Fruit fly (Drosophila melanogaster): ENCODE results near the gene Cse1.

dm6 chr2L:16843336-16843735 is 18.3 kb upstream of the Cse1 start:
- no peak for TF ChIP-seq bab1 (GFP tag; optimal IDR thresholded peaks at IDR 0.05)
- TF ChIP-seq CG11617 (GFP tag; optimal IDR thresholded peaks at IDR 0.05) = no peak
- no peak for TF ChIP-seq CG33017 (tag; optimal IDR thresholded peaks at IDR 0.05)
- no peak for TF ChIP-seq Hr96 (GFP tag; optimal IDR thresholded peaks at IDR 0.05)
